Worm (Caenorhabditis elegans) whole organism, L2 larva: Measurements from ENCODE around the gene C17G10.1.

ENCODE experiments used
- C34F6.9 ChIP-seq: fragments of 150-350 bp; optimal IDR thresholded peaks from 2 replicates; lab custom pipeline; 2014; ENCODE audit warnings: missing biosample characterization, missing genetic modification characterization
- R02D3.7 ChIP-seq: fragments of 150-350 bp; optimal IDR thresholded peaks from 2 replicates; lab custom pipeline; 2014; ENCODE audit warnings: missing biosample characterization, missing genetic modification characterization
- Y55F3AM.14 ChIP-seq: fragments of 200-800 bp; sonication (Bioruptor generic); optimal IDR thresholded peaks from 2 replicates; lab custom pipeline; 2018; ENCODE audit warnings: mild to moderate bottlenecking, missing genetic modification characterization, missing compliant biosample characterization
- alr-1 ChIP-seq: fragments of 150-350 bp; optimal IDR thresholded peaks from 2 replicates; lab custom pipeline; 2014; ENCODE audit warnings: missing biosample characterization, missing genetic modification characterization
- aly-2 ChIP-seq: fragments of 150-350 bp; optimal IDR thresholded peaks from 2 replicates; lab custom pipeline; 2014; ENCODE audit warnings: missing biosample characterization, missing genetic modification characterization
- ama-1 ChIP-seq: fragments of 150-350 bp; optimal IDR thresholded peaks from 2 replicates; lab custom pipeline; 2018; ENCODE audit warnings: inconsistent platforms
- blmp-1 ChIP-seq: sonication (generic microtip); optimal IDR thresholded peaks from 2 replicates; lab custom pipeline; 2017; ENCODE audit warnings: missing genetic modification characterization, mild to moderate bottlenecking, missing compliant biosample characterization, antibody characterized with exemption, moderate library complexity; ENCODE audit not compliant: insufficient read depth
- ceh-16 ChIP-seq: fragments of 150-350 bp; optimal IDR thresholded peaks from 2 replicates; lab custom pipeline; 2014; ENCODE audit warnings: missing biosample characterization, missing genetic modification characterization
- ceh-82 ChIP-seq: fragments of 150-350 bp; optimal IDR thresholded peaks from 2 replicates; lab custom pipeline; 2014; ENCODE audit warnings: missing biosample characterization, missing genetic modification characterization
- crh-2 ChIP-seq: sonication (generic microtip); optimal IDR thresholded peaks from 2 replicates; lab custom pipeline; 2017; ENCODE audit warnings: missing biosample characterization, missing genetic modification characterization
- dmd-4 ChIP-seq: sonication (generic microtip); optimal IDR thresholded peaks from 2 replicates; lab custom pipeline; 2017; ENCODE audit warnings: missing biosample characterization, missing genetic modification characterization
- elt-1 ChIP-seq: fragments of 150-350 bp; optimal IDR thresholded peaks from 2 replicates; lab custom pipeline; 2014; ENCODE audit warnings: missing biosample characterization, missing genetic modification characterization
- elt-3 ChIP-seq: sonication (generic microtip); optimal IDR thresholded peaks from 2 replicates; lab custom pipeline; 2017; ENCODE audit warnings: missing biosample characterization, missing genetic modification characterization
- fos-1 ChIP-seq: fragments of 150-350 bp; optimal IDR thresholded peaks from 2 replicates; lab custom pipeline; 2014; ENCODE audit warnings: missing biosample characterization, missing genetic modification characterization
- gmeb-1 ChIP-seq: fragments of 150-350 bp; optimal IDR thresholded peaks from 2 replicates; lab custom pipeline; 2014; ENCODE audit warnings: missing biosample characterization, missing genetic modification characterization
- lin-11 ChIP-seq: fragments of 150-350 bp; sonication (generic microtip); optimal IDR thresholded peaks from 2 replicates; lab custom pipeline; 2014; ENCODE audit warnings: missing biosample characterization, missing genetic modification characterization, inconsistent platforms, mixed read lengths
- lsy-2 ChIP-seq, 2 experiments: fragments of 150-350 bp in 1 of 2; sonication (generic microtip) in 1 of 2; optimal IDR thresholded peaks; 2 replicates each; lab custom pipeline; 2014 to 2017; ENCODE audit warnings: missing biosample characterization in 2 of 2, missing genetic modification characterization in 2 of 2
- mab-5 ChIP-seq: fragments of 150-350 bp; optimal IDR thresholded peaks from 2 replicates; lab custom pipeline; 2014; ENCODE audit warnings: missing biosample characterization, missing genetic modification characterization
- mdl-1 ChIP-seq, 2 experiments: fragments of 150-350 bp in 1 of 2; sonication (generic microtip) in 1 of 2; optimal IDR thresholded peaks; 2 replicates each; lab custom pipeline; 2017; ENCODE audit warnings: missing biosample characterization in 2 of 2, missing genetic modification characterization in 2 of 2
- nhr-10 ChIP-seq: sonication (generic microtip); optimal IDR thresholded peaks from 2 replicates; lab custom pipeline; 2017; ENCODE audit warnings: missing biosample characterization, missing genetic modification characterization
- nhr-11 ChIP-seq: fragments of 150-350 bp; optimal IDR thresholded peaks from 2 replicates; lab custom pipeline; 2014; ENCODE audit warnings: missing biosample characterization, missing genetic modification characterization
- nhr-12 ChIP-seq: fragments of 150-350 bp; optimal IDR thresholded peaks from 2 replicates; lab custom pipeline; 2014; ENCODE audit warnings: missing biosample characterization, missing genetic modification characterization
- nhr-129 ChIP-seq: fragments of 150-350 bp; optimal IDR thresholded peaks from 2 replicates; lab custom pipeline; 2014; ENCODE audit warnings: missing biosample characterization, missing genetic modification characterization
- nhr-23 ChIP-seq: fragments of 150-350 bp; optimal IDR thresholded peaks from 2 replicates; lab custom pipeline; 2014; ENCODE audit warnings: missing biosample characterization, missing genetic modification reagents, missing genetic modification characterization
- nhr-237 ChIP-seq: fragments of 150-350 bp; optimal IDR thresholded peaks from 2 replicates; lab custom pipeline; 2014; ENCODE audit warnings: missing biosample characterization, missing genetic modification characterization
- nhr-6 ChIP-seq: fragments of 150-350 bp; optimal IDR thresholded peaks from 2 replicates; lab custom pipeline; 2014; ENCODE audit warnings: missing biosample characterization, missing genetic modification characterization
- peb-1 ChIP-seq: fragments of 150-350 bp; optimal IDR thresholded peaks from 2 replicates; lab custom pipeline; 2014; ENCODE audit warnings: missing biosample characterization, missing genetic modification characterization
- sem-4 ChIP-seq: fragments of 150-350 bp; optimal IDR thresholded peaks from 2 replicates; lab custom pipeline; 2014; ENCODE audit warnings: missing biosample characterization, missing genetic modification reagents, missing genetic modification characterization
- skn-1 ChIP-seq: sonication (generic microtip); optimal IDR thresholded peaks from 2 replicates; lab custom pipeline; 2017; ENCODE audit warnings: missing biosample characterization, missing genetic modification characterization
- sma-3 ChIP-seq: sonication (generic microtip); optimal IDR thresholded peaks from 2 replicates; lab custom pipeline; 2016; ENCODE audit warnings: missing genetic modification reagents, missing genetic modification characterization, missing compliant biosample characterization
- sma-9 ChIP-seq, 2 experiments: fragments of 150-350 bp in 1 of 2; sonication (generic microtip) in 1 of 2; optimal IDR thresholded peaks; 2 replicates each; lab custom pipeline; 2014 to 2016; ENCODE audit warnings: missing genetic modification characterization in 2 of 2, mild to moderate bottlenecking in 1 of 2, missing biosample characterization in 1 of 2, missing compliant biosample characterization in 1 of 2, missing genetic modification reagents in 1 of 2, moderate library complexity in 1 of 2
- snpc-4 ChIP-seq: fragments of 150-350 bp; optimal IDR thresholded peaks from 2 replicates; lab custom pipeline; 2014; ENCODE audit warnings: missing biosample characterization, missing genetic modification characterization
- unc-39 ChIP-seq: fragments of 150-350 bp; optimal IDR thresholded peaks from 2 replicates; lab custom pipeline; 2014; ENCODE audit warnings: missing biosample characterization, missing genetic modification characterization
- unc-62 ChIP-seq: fragments of 150-350 bp; optimal IDR thresholded peaks from 2 replicates; lab custom pipeline; 2014; ENCODE audit warnings: missing biosample characterization, missing genetic modification reagents, missing genetic modification characterization
- zag-1 ChIP-seq: fragments of 150-350 bp; optimal IDR thresholded peaks from 2 replicates; lab custom pipeline; 2014; ENCODE audit warnings: missing biosample characterization, missing genetic modification characterization
- ztf-1 ChIP-seq: fragments of 200-800 bp; sonication (Bioruptor generic); conservative IDR thresholded peaks from 2 replicates; pipeline ENCODE4 v1.3.6; 2022; ENCODE audit warnings: missing genetic modification characterization, missing compliant biosample characterization
- ztf-11 ChIP-seq: sonication (generic microtip); optimal IDR thresholded peaks from 2 replicates; lab custom pipeline; 2017; ENCODE audit warnings: missing biosample characterization, missing genetic modification characterization
- ztf-4 ChIP-seq: fragments of 150-350 bp; optimal IDR thresholded peaks from 2 replicates; lab custom pipeline; 2014; ENCODE audit warnings: missing biosample characterization, missing genetic modification characterization

C17G10.1 gene

DNA sequence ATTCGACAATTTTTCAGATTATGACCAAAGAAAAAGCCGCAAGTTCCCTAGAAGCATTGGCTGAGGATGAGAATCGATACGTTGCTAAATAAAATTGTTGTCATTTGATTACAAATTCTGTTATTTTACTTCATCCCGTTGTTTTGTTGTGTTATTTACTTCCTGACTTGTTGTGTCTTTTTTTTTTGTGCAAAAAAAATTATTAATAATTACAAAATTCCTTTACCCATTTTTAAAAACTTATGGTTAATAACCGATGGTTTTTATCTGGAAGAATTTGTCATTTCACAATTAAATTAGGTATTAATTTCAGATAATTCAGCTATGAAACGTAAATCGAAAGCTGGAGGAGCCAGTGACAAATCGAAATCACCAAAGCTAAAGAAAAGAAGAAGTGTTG lies at the start of gene C17G10.1:
C17G10.1 (plus strand) TSS at position 301 of the 400 bp plus-strand sequence.
- no peak for TF ChIP-seq lsy-2 (tag; optimal IDR thresholded peaks at IDR 0.05; lab: Kevin White, UChicago)
- no peak for TF ChIP-seq ztf-4
- TF ChIP-seq zag-1 (tag; lab: Kevin White, UChicago): no peak
- TF ChIP-seq nhr-11 (tag; lab: Kevin White, UChicago): no peak
- TF ChIP-seq unc-39 (tag; lab: Kevin White, UChicago): no peak
- no peak for TF ChIP-seq ztf-1
- TF ChIP-seq fos-1 (tag; lab: Kevin White, UChicago): no peak
- TF ChIP-seq mab-5: no peak

DNA sequence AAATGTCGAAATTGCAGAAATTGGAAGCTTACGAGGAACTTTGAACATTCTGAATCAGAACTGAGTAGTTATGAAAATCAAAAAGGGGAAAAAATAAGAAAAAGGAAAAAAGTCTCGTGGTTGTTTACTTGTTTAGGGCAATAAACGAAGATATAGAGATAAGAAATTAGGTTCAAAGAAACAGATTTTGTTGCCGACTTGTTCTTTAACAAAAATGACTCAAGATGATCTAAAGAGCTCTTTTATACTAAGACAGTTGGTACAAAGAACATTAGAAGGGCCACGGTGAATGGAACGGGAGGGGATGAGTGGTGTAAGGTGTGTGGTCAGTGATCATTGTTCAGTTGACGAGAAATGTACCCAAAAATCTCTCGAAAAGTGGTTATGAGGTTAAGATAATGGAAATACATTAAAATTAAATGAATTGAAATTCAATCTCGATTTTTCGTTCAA lies 48.9 kb upstream of the C17G10.1 start, which contains the start of gene acdh-2:
acdh-2 (minus strand) TSS at position 51 of the 453 bp plus-strand sequence.
- TF ChIP-seq mab-5: no peak
- no peak for TF ChIP-seq Y55F3AM.14
- no peak for TF ChIP-seq ceh-82 (tag; lab: Kevin White, UChicago)
- no peak for TF ChIP-seq elt-3 (tag; lab: Kevin White, UChicago)
- TF ChIP-seq ceh-16: no peak
- TF ChIP-seq dmd-4 (tag; lab: Kevin White, UChicago): no peak
- no peak for TF ChIP-seq R02D3.7 (tag; lab: Kevin White, UChicago)
- TF ChIP-seq fos-1 (tag; lab: Kevin White, UChicago): no peak
- TF ChIP-seq snpc-4 (tag; lab: Kevin White, UChicago): no peak
- no peak for TF ChIP-seq mdl-1 (tag; optimal IDR thresholded peaks at IDR 0.05; lab: Kevin White, UChicago)
- no peak for TF ChIP-seq ztf-1
- no peak for TF ChIP-seq nhr-6 (tag; lab: Kevin White, UChicago)
- TF ChIP-seq unc-62 (GFP tag; lab: Kevin White, UChicago): no peak
- TF ChIP-seq lsy-2 (tag; optimal IDR thresholded peaks at IDR 0.05; lab: Kevin White, UChicago): no peak
- TF ChIP-seq peb-1 (tag; lab: Kevin White, UChicago): no peak
- no peak for TF ChIP-seq sma-9 (GFP tag; optimal IDR thresholded peaks at IDR 0.05; lab: Kevin White, UChicago)
- TF ChIP-seq sma-9 (tag; optimal IDR thresholded peaks at IDR 0.05; lab: Kevin White, UChicago): no peak
- TF ChIP-seq nhr-10: no peak
- no peak for TF ChIP-seq ztf-11 (tag; lab: Kevin White, UChicago)

DNA sequence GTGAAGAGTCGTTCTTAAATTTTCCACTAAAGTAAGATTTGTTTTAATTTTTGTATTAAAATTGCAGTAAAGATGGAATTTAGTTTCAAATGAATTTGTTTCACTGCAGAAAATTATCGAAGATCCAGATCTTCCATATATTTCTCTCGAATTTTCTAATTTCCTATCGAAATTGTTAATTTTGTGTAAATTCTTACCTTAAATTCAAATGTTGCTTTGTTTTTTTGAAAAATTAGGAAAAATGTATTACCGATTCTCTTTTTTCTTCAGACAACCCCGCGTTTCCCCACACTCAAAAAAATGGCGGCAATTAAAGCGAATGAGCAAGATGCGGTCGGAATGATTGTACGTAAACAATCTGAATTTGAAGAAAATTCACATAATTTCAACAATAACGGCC lies 46.6 kb upstream of the C17G10.1 start, which contains the start of gene C17C3.6:
C17C3.6 (plus strand) TSS at position 301 of the 400 bp plus-strand sequence.
- no peak for TF ChIP-seq nhr-129 (tag; lab: Kevin White, UChicago)
- TF ChIP-seq nhr-6 (tag; lab: Kevin White, UChicago): no peak
- no peak for TF ChIP-seq peb-1 (tag; lab: Kevin White, UChicago)
- no peak for TF ChIP-seq sma-3
- TF ChIP-seq lin-11: no peak
- no peak for TF ChIP-seq alr-1 (tag; lab: Kevin White, UChicago)
- no peak for TF ChIP-seq skn-1
- no peak for TF ChIP-seq unc-39 (tag; lab: Kevin White, UChicago)
- no peak for TF ChIP-seq nhr-23 (tag; lab: Kevin White, UChicago)
- no peak for TF ChIP-seq ztf-4

DNA sequence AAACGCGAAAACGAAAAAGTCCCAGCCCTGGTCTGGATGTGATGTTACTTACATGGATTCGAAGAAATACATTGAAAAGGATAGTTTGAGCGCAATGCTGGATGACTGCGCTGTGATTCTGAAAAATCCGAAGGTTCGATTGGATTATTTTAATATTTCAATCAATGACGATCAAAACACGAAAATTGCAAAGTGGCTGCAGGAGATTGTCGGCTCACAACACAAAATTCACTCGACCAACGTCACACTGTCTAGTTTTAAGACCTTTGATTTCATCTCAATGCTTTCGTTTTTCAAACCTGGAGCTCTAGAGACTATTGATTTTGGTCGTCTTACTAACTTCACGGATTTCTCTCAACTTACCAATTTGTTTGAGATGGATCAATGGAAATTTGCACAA lies 44.8 kb upstream of the C17G10.1 start, which contains the start of gene C17C3.5:
C17C3.5 (plus strand) TSS at position 301 of the 400 bp plus-strand sequence.
- TF ChIP-seq elt-1 (tag; lab: Kevin White, UChicago): no peak

DNA sequence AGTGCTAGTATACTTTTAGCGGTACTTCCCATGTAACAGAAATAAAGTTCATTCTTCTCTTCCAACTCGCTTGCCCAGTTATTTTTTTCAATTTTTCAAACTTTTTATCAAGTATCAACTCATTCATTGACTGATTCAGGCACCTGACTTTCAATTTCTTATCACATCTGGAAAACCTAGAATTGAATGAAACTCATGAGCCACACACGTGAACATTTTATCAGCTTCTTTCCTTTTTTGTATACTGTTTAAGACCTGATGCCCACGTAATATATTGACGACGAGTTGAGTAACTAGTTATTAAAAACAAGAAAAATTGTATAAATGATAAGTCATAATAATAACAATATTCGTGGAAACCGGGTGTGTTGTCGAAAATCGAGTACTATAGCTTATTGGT lies 42.8 kb upstream of the C17G10.1 start:
- peak; percentile 19 for TF ChIP-seq crh-2 (tag; lab: Kevin White, UChicago)
- TF ChIP-seq fos-1 (tag; lab: Kevin White, UChicago): peak; percentile 64
- no peak for TF ChIP-seq blmp-1 (tag; lab: Kevin White, UChicago)
- TF ChIP-seq sma-9 (GFP tag; optimal IDR thresholded peaks at IDR 0.05; lab: Kevin White, UChicago): peak; percentile 59
- no peak for TF ChIP-seq sma-9 (tag; optimal IDR thresholded peaks at IDR 0.05; lab: Kevin White, UChicago)
- TF ChIP-seq, all 48 proteins: peak for 3

DNA sequence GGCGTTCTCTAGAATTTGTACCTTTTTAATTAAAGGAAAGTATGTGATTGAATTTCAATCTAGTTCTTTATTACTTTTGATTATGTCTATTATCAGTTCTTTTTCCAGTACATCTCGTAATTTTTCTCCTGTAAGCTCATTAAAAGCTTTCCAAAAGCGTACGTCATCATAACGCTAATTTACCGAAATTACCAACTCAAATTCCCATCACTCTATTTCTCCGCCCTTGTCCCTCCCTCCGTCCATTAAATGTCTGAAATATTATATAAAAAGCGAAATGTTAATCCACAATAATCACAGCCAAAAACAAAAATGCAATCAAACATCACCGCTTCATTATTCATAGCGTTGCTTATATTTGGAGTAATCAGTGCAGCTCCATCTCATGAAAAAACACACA lies 42.0 kb upstream of the C17G10.1 start, which contains the start of gene ins-12:
ins-12 (plus strand) TSS at position 301 of the 400 bp plus-strand sequence.
- TF ChIP-seq nhr-12 (tag; lab: Kevin White, UChicago): no peak
- no peak for TF ChIP-seq nhr-237
- no peak for TF ChIP-seq unc-62 (GFP tag; lab: Kevin White, UChicago)
- no peak for TF ChIP-seq gmeb-1 (tag; lab: Kevin White, UChicago)
- no peak for TF ChIP-seq mdl-1 (tag; optimal IDR thresholded peaks at IDR 0.05; lab: Kevin White, UChicago)
- TF ChIP-seq ztf-11 (tag; lab: Kevin White, UChicago): no peak
- TF ChIP-seq elt-1 (tag; lab: Kevin White, UChicago): no peak
- no peak for TF ChIP-seq C34F6.9 (tag; lab: Kevin White, UChicago)
- no peak for TF ChIP-seq unc-39 (tag; lab: Kevin White, UChicago)
- no peak for TF ChIP-seq ceh-82 (tag; lab: Kevin White, UChicago)
- no peak for TF ChIP-seq mab-5
- no peak for TF ChIP-seq sem-4 (tag; lab: Kevin White, UChicago)
- TF ChIP-seq nhr-6 (tag; lab: Kevin White, UChicago): no peak
- TF ChIP-seq aly-2 (tag; lab: Kevin White, UChicago): no peak
- no peak for TF ChIP-seq ama-1
